Fruit fly (Drosophila melanogaster): ENCODE data around the gene wfs1.

dm6 chr3R:22732995-22733394 is 42.8 kb upstream of the wfs1 start:
- TF ChIP-seq CG8478 (optimal IDR thresholded peaks at IDR 0.05) (no peak), psq (optimal IDR thresholded peaks at IDR 0.05) (no peak), Dll (optimal IDR thresholded peaks at IDR 0.05) (no peak), EcR (GFP tag; optimal IDR thresholded peaks at IDR 0.05) (no peak), usp (GFP tag; optimal IDR thresholded peaks at IDR 0.05) (no peak), pan (optimal IDR thresholded peaks at IDR 0.05) (no peak)

Measured in whole organism.